Fruit fly (Drosophila melanogaster) whole organism, embryonic: ENCODE data around the gene beta4GalNAcTB.

Experiments used
- B-H1 ChIP-seq: fragments of 200-800 bp; sonication (Bioruptor generic); IDR thresholded peaks from 3 replicates; pipeline ENCODE4 v1.3.6; 2022; ENCODE audit warnings: missing biosample characterization, missing genetic modification characterization
- CG11696 ChIP-seq: fragments of 200-800 bp; sonication (Bioruptor generic); IDR thresholded peaks from 2 replicates; pipeline ENCODE4 v1.3.6; 2022; ENCODE audit warnings: missing biosample characterization, missing genetic modification characterization
- CG12299 ChIP-seq: fragments of 200-800 bp; sonication (Bioruptor generic); optimal IDR thresholded peaks from 2 replicates; lab custom pipeline; 2018; ENCODE audit warnings: missing biosample characterization, mild to moderate bottlenecking, missing genetic modification characterization
- CG13123 ChIP-seq: fragments of 200-800 bp; sonication (Bioruptor generic); optimal IDR thresholded peaks from 2 replicates; lab custom pipeline; 2016; ENCODE audit warnings: missing biosample characterization, missing genetic modification characterization
- CG14050 ChIP-seq: fragments of 200-800 bp; sonication (Bioruptor generic); IDR thresholded peaks from 3 replicates; pipeline ENCODE4 v1.3.6; 2022; ENCODE audit warnings: missing biosample characterization, missing genetic modification characterization
- CG15011 ChIP-seq: fragments of 200-800 bp; sonication (Bioruptor generic); optimal IDR thresholded peaks from 3 replicates; lab custom pipeline; 2018; ENCODE audit warnings: missing biosample characterization, mild to moderate bottlenecking, missing genetic modification characterization
- CG1602 ChIP-seq: fragments of 200-800 bp; sonication (Bioruptor generic); optimal IDR thresholded peaks from 3 replicates; lab custom pipeline; 2016; ENCODE audit warnings: missing biosample characterization, missing genetic modification characterization
- CG16815 ChIP-seq: fragments of 200-800 bp; sonication (Bioruptor generic); optimal IDR thresholded peaks from 3 replicates; lab custom pipeline; 2017; ENCODE audit warnings: missing biosample characterization, mild to moderate bottlenecking, missing genetic modification characterization
- CG17802 ChIP-seq: fragments of 200-800 bp; sonication (Bioruptor generic); optimal IDR thresholded peaks from 2 replicates; lab custom pipeline; 2018; ENCODE audit warnings: missing biosample characterization, mild to moderate bottlenecking, missing genetic modification characterization, moderate library complexity
- CG18011 ChIP-seq: fragments of 200-800 bp; sonication (Bioruptor generic); optimal IDR thresholded peaks from 2 replicates; lab custom pipeline; 2017; ENCODE audit warnings: missing biosample characterization, missing genetic modification characterization, mild to moderate bottlenecking, moderate library complexity, missing genotype
- CG18262 ChIP-seq: fragments of 200-800 bp; optimal IDR thresholded peaks from 3 replicates; lab custom pipeline; 2019; ENCODE audit warnings: missing biosample characterization, mild to moderate bottlenecking, missing genetic modification characterization, moderate library complexity
- CG18476 ChIP-seq: fragments of 200-800 bp; sonication (Bioruptor generic); optimal IDR thresholded peaks from 2 replicates; lab custom pipeline; 2016; ENCODE audit warnings: missing biosample characterization, mild to moderate bottlenecking, missing genetic modification characterization
- CG2116 ChIP-seq: fragments of 200-800 bp; sonication (Bioruptor generic); optimal IDR thresholded peaks from 3 replicates; lab custom pipeline; 2018; ENCODE audit warnings: missing biosample characterization, mild to moderate bottlenecking, missing genetic modification characterization
- CG2120 ChIP-seq: fragments of 200-800 bp; sonication (Bioruptor generic); optimal IDR thresholded peaks from 3 replicates; lab custom pipeline; 2016; ENCODE audit warnings: missing biosample characterization, missing genetic modification characterization
- CG2199 ChIP-seq: fragments of 200-800 bp; sonication (Bioruptor generic); IDR thresholded peaks from 3 replicates; pipeline ENCODE4 v1.3.6; 2022; ENCODE audit warnings: missing biosample characterization, missing genetic modification characterization
- CG32767 ChIP-seq: fragments of 200-800 bp; sonication (Bioruptor generic); IDR thresholded peaks from 2 replicates; pipeline ENCODE4 v1.3.6; 2022; ENCODE audit warnings: missing biosample characterization, missing genetic modification characterization
- CG32772 ChIP-seq: fragments of 200-800 bp; sonication (Bioruptor generic); IDR thresholded peaks from 2 replicates; pipeline ENCODE4 v1.3.6; 2022; ENCODE audit warnings: missing biosample characterization, missing genetic modification characterization
- CG4328 ChIP-seq: fragments of 200-800 bp; sonication (Bioruptor generic); optimal IDR thresholded peaks from 3 replicates; lab custom pipeline; 2017; ENCODE audit warnings: missing biosample characterization, missing genetic modification reagents, missing genetic modification characterization
- CG4854 ChIP-seq: fragments of 200-800 bp; sonication (Bioruptor generic); optimal IDR thresholded peaks from 2 replicates; lab custom pipeline; 2016; ENCODE audit warnings: missing biosample characterization, missing genetic modification characterization, inconsistent platforms
- CG6689 ChIP-seq: fragments of 200-800 bp; sonication (Bioruptor generic); IDR thresholded peaks from 2 replicates; pipeline ENCODE4 v1.3.6; 2022; ENCODE audit warnings: missing biosample characterization, missing genetic modification characterization
- CG7928 ChIP-seq: fragments of 200-800 bp; sonication (Bioruptor generic); optimal IDR thresholded peaks from 2 replicates; lab custom pipeline; 2017; ENCODE audit warnings: missing biosample characterization, mild to moderate bottlenecking, missing genetic modification characterization
- CG8924 ChIP-seq: fragments of 200-800 bp; optimal IDR thresholded peaks from 3 replicates; lab custom pipeline; 2019; ENCODE audit warnings: missing biosample characterization, mild to moderate bottlenecking, missing genetic modification characterization, moderate library complexity
- CrebB ChIP-seq: fragments of 200-800 bp; sonication (Bioruptor generic); optimal IDR thresholded peaks from 3 replicates; lab custom pipeline; 2018; ENCODE audit warnings: missing biosample characterization, mild to moderate bottlenecking, missing genetic modification characterization
- D ChIP-seq, 2 experiments: fragments of 200-800 bp in 1 of 2; fragments of >200 bp in 1 of 2; sonication (Bioruptor generic) in 1 of 2; optimal IDR thresholded peaks; 2 replicates in 1 of 2; 3 replicates in 1 of 2; lab custom pipeline; 2017; ENCODE audit warnings: mild to moderate bottlenecking in 1 of 2, missing biosample characterization in 1 of 2, missing genetic modification characterization in 1 of 2, missing genetic modification reagents in 1 of 2
- ERR ChIP-seq: fragments of 200-800 bp; sonication (Bioruptor generic); optimal IDR thresholded peaks from 2 replicates; lab custom pipeline; 2016; ENCODE audit warnings: missing biosample characterization, missing genetic modification characterization
- Fer2 ChIP-seq: fragments of 200-800 bp; sonication (Bioruptor generic); optimal IDR thresholded peaks from 2 replicates; lab custom pipeline; 2018; ENCODE audit warnings: missing biosample characterization, mild to moderate bottlenecking, missing genetic modification characterization, moderate library complexity
- Mes4 ChIP-seq: fragments of 200-800 bp; sonication (Bioruptor generic); optimal IDR thresholded peaks from 2 replicates; lab custom pipeline; 2016; ENCODE audit warnings: missing biosample characterization, missing genetic modification characterization
- Nf-YC ChIP-seq: fragments of 200-800 bp; optimal IDR thresholded peaks from 3 replicates; lab custom pipeline; 2019; ENCODE audit warnings: missing biosample characterization, mild to moderate bottlenecking, missing genetic modification characterization, moderate library complexity
- Ravus ChIP-seq: fragments of 200-800 bp; sonication (Bioruptor generic); IDR thresholded peaks from 2 replicates; pipeline ENCODE4 v1.3.6; 2022; ENCODE audit warnings: missing biosample characterization, missing genetic modification characterization
- Xbp1 ChIP-seq: fragments of 200-800 bp; sonication (Bioruptor generic); optimal IDR thresholded peaks from 3 replicates; lab custom pipeline; 2016; ENCODE audit warnings: missing biosample characterization, mild to moderate bottlenecking, missing genetic modification characterization
- bigmax ChIP-seq: fragments of 200-800 bp; sonication (Bioruptor generic); optimal IDR thresholded peaks from 2 replicates; lab custom pipeline; 2018; ENCODE audit warnings: missing biosample characterization, mild to moderate bottlenecking, missing genetic modification characterization
- cad ChIP-seq: fragments of >200 bp; optimal IDR thresholded peaks from 2 replicates; lab custom pipeline; 2017; ENCODE audit warnings: missing biosample characterization, missing genetic modification characterization
- chm ChIP-seq: fragments of 200-800 bp; sonication (Bioruptor generic); IDR thresholded peaks from 2 replicates; pipeline ENCODE4 v1.3.6; 2022; ENCODE audit warnings: missing biosample characterization, missing genetic modification characterization
- ci ChIP-seq: fragments of 200-800 bp; sonication (Bioruptor generic); IDR thresholded peaks from 3 replicates; pipeline ENCODE4 v1.3.6; 2022; ENCODE audit warnings: missing biosample characterization, missing genetic modification characterization
- fd102C ChIP-seq: fragments of 200-800 bp; sonication (Bioruptor generic); optimal IDR thresholded peaks from 2 replicates; lab custom pipeline; 2018; ENCODE audit warnings: missing biosample characterization, mild to moderate bottlenecking, missing genetic modification characterization, moderate library complexity
- gfzf ChIP-seq: fragments of 200-800 bp; sonication (Bioruptor generic); optimal IDR thresholded peaks from 2 replicates; lab custom pipeline; 2016; ENCODE audit warnings: missing biosample characterization, mild to moderate bottlenecking, missing genetic modification characterization, moderate library complexity
- grau ChIP-seq: fragments of 200-800 bp; optimal IDR thresholded peaks from 3 replicates; lab custom pipeline; 2019; ENCODE audit warnings: missing biosample characterization, mild to moderate bottlenecking, missing genetic modification characterization, moderate library complexity
- lilli ChIP-seq: fragments of 200-800 bp; sonication (Bioruptor generic); optimal IDR thresholded peaks from 3 replicates; lab custom pipeline; 2016; ENCODE audit warnings: missing biosample characterization, missing genetic modification characterization
- nau ChIP-seq: fragments of 200-800 bp; sonication (Bioruptor generic); optimal IDR thresholded peaks from 3 replicates; lab custom pipeline; 2017; ENCODE audit warnings: missing biosample characterization, mild to moderate bottlenecking, missing genetic modification characterization, missing genetic modification reagents
- otp ChIP-seq: fragments of 200-800 bp; sonication (Bioruptor generic); IDR thresholded peaks from 3 replicates; pipeline ENCODE4, ENCODE4 v1.3.6; 2022; ENCODE audit warnings: missing biosample characterization, missing genetic modification characterization
- sc ChIP-seq, 3 experiments: fragments of >200 bp in 2 of 3; fragments of 200-800 bp in 1 of 3; sonication (Bioruptor generic) in 1 of 3; optimal IDR thresholded peaks; 2 replicates in 2 of 3; 3 replicates in 1 of 3; lab custom pipeline; 2017; ENCODE audit warnings: mild to moderate bottlenecking in 1 of 3, missing biosample characterization in 1 of 3, missing genetic modification characterization in 1 of 3, missing genetic modification reagents in 1 of 3
- sens-2 ChIP-seq: fragments of 200-800 bp; sonication (Bioruptor generic); IDR thresholded peaks from 2 replicates; pipeline ENCODE4 v1.3.6; 2022; ENCODE audit warnings: missing biosample characterization, missing genetic modification characterization
- tio ChIP-seq: fragments of 200-800 bp; sonication (Bioruptor generic); optimal IDR thresholded peaks from 2 replicates; lab custom pipeline; 2017; ENCODE audit warnings: missing biosample characterization, missing genetic modification characterization, inconsistent platforms
- ttk ChIP-seq: fragments of 200-800 bp; sonication (Bioruptor generic); IDR thresholded peaks from 2 replicates; pipeline ENCODE4 v2.1.2; 2022; ENCODE audit warnings: missing biosample characterization, missing genetic modification characterization
- unc-4 ChIP-seq: fragments of 200-800 bp; sonication (Bioruptor generic); IDR thresholded peaks from 2 replicates; pipeline ENCODE4 v1.3.6; 2022; ENCODE audit warnings: missing biosample characterization, missing genetic modification characterization; ENCODE audit not compliant: partially characterized antibody
- wdn ChIP-seq: fragments of 200-800 bp; sonication (Bioruptor generic); IDR thresholded peaks from 2 replicates; pipeline ENCODE4 v1.3.6; 2022; ENCODE audit warnings: missing biosample characterization, missing genetic modification characterization
- z ChIP-seq: fragments of 200-800 bp; sonication (Bioruptor generic); IDR thresholded peaks from 3 replicates; pipeline ENCODE4 v1.3.6; 2022; ENCODE audit warnings: missing biosample characterization, missing genetic modification characterization

The beta4GalNAcTB gene

DNA sequence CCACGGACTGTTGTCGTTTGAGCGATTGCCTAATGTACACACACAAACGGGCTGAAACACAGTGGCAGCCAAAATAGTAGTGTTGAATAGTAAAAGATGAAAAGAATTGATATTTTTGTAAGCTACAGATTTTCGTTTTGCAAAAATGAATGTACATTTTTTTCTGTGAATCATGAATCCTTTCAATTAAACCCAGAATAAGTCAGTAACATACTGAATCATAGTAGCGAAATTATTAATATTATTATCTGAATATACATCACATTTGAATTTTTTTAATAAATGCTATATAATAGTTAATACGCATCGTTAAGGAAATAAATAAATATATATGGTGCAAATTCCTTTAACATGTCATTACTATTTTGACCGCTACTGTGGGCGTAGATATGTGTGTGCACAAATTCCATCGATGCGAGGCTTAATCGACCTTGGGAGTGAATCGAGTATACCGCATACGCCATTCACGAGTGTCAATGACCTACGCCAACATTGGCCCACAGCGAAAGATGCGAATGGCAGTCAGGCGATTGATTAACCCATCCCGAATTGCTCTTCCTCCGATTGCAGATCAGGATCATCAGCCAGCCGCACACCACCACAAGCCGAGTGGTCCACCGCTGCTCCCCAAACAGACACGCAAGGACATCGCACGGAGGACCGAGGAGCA is 6.9 kb upstream of the beta4GalNAcTB start (continued):
- TF ChIP-seq CG15011 (GFP tag; lab: Kevin White, UChicago) (peak; percentile 65), CG1602 (GFP tag; lab: Kevin White, UChicago) (peak; percentile 57), wdn (GFP tag; lab: Robert Waterston, UW) (no peak), fd102C (GFP tag; lab: Kevin White, UChicago) (no peak), CG6689 (GFP tag; lab: Robert Waterston, UW) (peak; percentile 66), Xbp1 (GFP tag; lab: Kevin White, UChicago) (peak; percentile 66), CG2116 (GFP tag; lab: Kevin White, UChicago) (peak; percentile 21), sens-2 (GFP tag; lab: Robert Waterston, UW) (no peak), CG7928 (GFP tag; lab: Kevin White, UChicago) (no peak), Fer2 (tag; lab: Kevin White, UChicago) (peak; percentile 0), CrebB (tag; lab: Kevin White, UChicago) (peak; percentile 17), CG11696 (GFP tag; lab: Robert Waterston, UW) (peak; percentile 85), CG18476 (GFP tag; lab: Kevin White, UChicago) (peak; percentile 23), CG32767 (GFP tag; lab: Robert Waterston, UW) (peak; percentile 60; the same call in 1 of the 2 replicates), CG2199 (no peak), CG32772 (GFP tag; lab: Robert Waterston, UW) (peak; percentile 25; the same call in 1 of the 2 replicates), D (optimal IDR thresholded peaks at IDR 0.05; lab: Kevin White, UChicago) (no peak), D (GFP tag; optimal IDR thresholded peaks at IDR 0.05; lab: Kevin White, UChicago) (peak; percentile 45), CG18011 (GFP tag; lab: Kevin White, UChicago) (peak; percentile 17), lilli (GFP tag; lab: Kevin White, UChicago) (no peak), CG4328 (GFP tag; lab: Kevin White, UChicago) (peak; percentile 48), unc-4 (no peak), CG14050 (GFP tag; lab: Robert Waterston, UW) (no peak), chm (no peak), Mes4 (GFP tag; lab: Kevin White, UChicago) (no peak), nau (GFP tag; lab: Kevin White, UChicago) (no peak), ERR (GFP tag; lab: Kevin White, UChicago) (no peak), Nf-YC (tag; lab: Kevin White, UChicago) (no peak), CG4854 (GFP tag; lab: Kevin White, UChicago) (peak; percentile 18), gfzf (GFP tag; lab: Kevin White, UChicago) (no peak), CG12299 (tag; lab: Kevin White, UChicago) (peak; percentile 15), ci (GFP tag; lab: Robert Waterston, UW) (0 out of 3 replicates have a peak, but pooled peaks have one; percentile 7), ttk (peak; percentile 47; the same call in 1 of the 2 replicates), CG18262 (tag; lab: Kevin White, UChicago) (peak; percentile 76), Ravus (peak; percentile 10; the same call in 1 of the 2 replicates), tio (GFP tag; lab: Kevin White, UChicago) (peak; percentile 74)

DNA sequence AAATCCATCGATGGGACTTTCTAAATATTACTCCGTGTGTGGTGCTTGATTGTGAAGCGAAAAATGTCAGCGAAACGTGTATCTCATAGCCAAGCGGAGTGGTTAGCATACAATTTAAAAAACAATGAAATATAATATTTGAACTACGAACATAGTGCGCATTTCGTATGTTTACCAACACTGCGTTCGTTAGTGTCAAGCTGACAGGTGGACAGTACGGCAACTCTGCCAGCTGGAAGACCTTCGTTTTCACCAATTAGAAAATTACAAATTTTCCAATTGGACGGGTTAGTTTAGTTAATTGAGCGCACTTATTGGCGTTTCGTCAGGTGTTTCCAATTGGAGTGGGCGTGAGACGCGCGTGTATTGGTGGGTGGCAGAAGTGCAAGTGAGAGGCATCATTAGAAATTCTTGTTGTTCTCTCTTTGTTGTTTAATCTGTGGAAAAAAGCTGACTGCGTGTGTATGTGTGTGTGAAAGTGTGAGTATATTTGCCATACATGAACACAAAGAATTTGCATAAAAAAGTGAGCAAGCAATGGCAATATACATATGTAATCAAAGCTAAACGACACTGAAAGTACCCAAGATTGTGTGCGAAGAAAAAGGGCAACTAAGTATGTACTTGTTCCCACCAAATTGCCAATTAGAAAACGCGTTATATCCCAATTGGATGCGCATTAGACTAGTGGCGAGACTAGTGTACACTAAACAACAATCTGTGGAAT is 6.1 kb upstream of the beta4GalNAcTB start:
- TF ChIP-seq otp (GFP tag; lab: Robert Waterston, UW) (peak; percentile 37; the same call in 1 of the 3 replicates), CG8924 (tag; lab: Kevin White, UChicago) (peak; percentile 8), z (GFP tag; lab: Robert Waterston, UW) (no peak), unc-4 (peak; percentile 13; the same call in 1 of the 2 replicates), CG13123 (GFP tag; lab: Kevin White, UChicago) (no peak), grau (no peak), bigmax (GFP tag; lab: Kevin White, UChicago) (no peak), CG4854 (GFP tag; lab: Kevin White, UChicago) (no peak), CG16815 (no peak), cad (GFP tag; lab: Kevin White, UChicago) (no peak), CG17802 (tag; lab: Kevin White, UChicago) (peak; percentile 2), B-H1 (GFP tag; lab: Robert Waterston, UW) (no peak), sc (optimal IDR thresholded peaks at IDR 0.05; lab: Kevin White, UChicago) (no peak), sc (GFP tag; optimal IDR thresholded peaks at IDR 0.05; lab: Kevin White, UChicago) (no peak), CG2120 (GFP tag; lab: Kevin White, UChicago) (peak; percentile 56)
